Fruit fly (Drosophila melanogaster) whole organism, wandering third instar larva: ENCODE data around the gene CG42529.
"Not testable (repeated sequence)": the region's sequence is repeated elsewhere in the genome, so short reads cannot be mapped to it uniquely, and the experiment has no call there.

Source experiments
- CG32264 ChIP-seq: fragments of 200-800 bp; sonication (Bioruptor generic); optimal IDR thresholded peaks from 2 replicates; lab custom pipeline; 2016; ENCODE audit warnings: missing biosample characterization, missing genetic modification characterization
- CG9705 ChIP-seq: fragments of 200-800 bp; sonication (Bioruptor generic); optimal IDR thresholded peaks from 2 replicates; lab custom pipeline; 2018; ENCODE audit warnings: missing biosample characterization, mild to moderate bottlenecking, missing genetic modification characterization
- CrebA ChIP-seq: fragments of 200-800 bp; sonication (Bioruptor generic); optimal IDR thresholded peaks from 2 replicates; lab custom pipeline; 2016; ENCODE audit warnings: missing biosample characterization, mild to moderate bottlenecking, missing genetic modification characterization, borderline replicate concordance
- GATAd ChIP-seq: sonication (Bioruptor generic); optimal IDR thresholded peaks from 2 replicates; lab custom pipeline; 2016; ENCODE audit warnings: missing biosample characterization, missing genetic modification characterization
- Hnf4 ChIP-seq: fragments of 200-800 bp; sonication (Bioruptor generic); optimal IDR thresholded peaks from 2 replicates; lab custom pipeline; 2016; ENCODE audit warnings: missing biosample characterization, mild to moderate bottlenecking, missing genetic modification characterization
- Hr78 ChIP-seq: fragments of >200 bp; optimal IDR thresholded peaks from 2 replicates; lab custom pipeline; 2017; ENCODE audit warnings: missing biosample characterization, missing genetic modification characterization
- Jra ChIP-seq: sonication (Bioruptor generic); optimal IDR thresholded peaks from 2 replicates; lab custom pipeline; 2016; ENCODE audit warnings: missing biosample characterization, missing genetic modification characterization
- N ChIP-seq: fragments of >200 bp; optimal IDR thresholded peaks from 2 replicates; lab custom pipeline; 2018; ENCODE audit warnings: missing biosample characterization, missing external identifiers, missing genetic modification characterization
- OdsH ChIP-seq: fragments of 200-800 bp; sonication (Bioruptor generic); optimal IDR thresholded peaks from 2 replicates; lab custom pipeline; 2016; ENCODE audit warnings: missing biosample characterization, mild to moderate bottlenecking, missing genetic modification characterization
- Rel ChIP-seq, 2 experiments: fragments of 200-800 bp; sonication (Bioruptor generic) in 1 of 2; optimal IDR thresholded peaks; 2 replicates in 1 of 2; 3 replicates in 1 of 2; lab custom pipeline; 2016 to 2019; ENCODE audit warnings: mild to moderate bottlenecking in 2 of 2, missing biosample characterization in 2 of 2, missing genetic modification characterization in 2 of 2, moderate library complexity in 1 of 2
- Vsx2 ChIP-seq: fragments of 200-300, 225-300 bp; sonication (Bioruptor generic); optimal IDR thresholded peaks from 2 replicates; lab custom pipeline; 2018; ENCODE audit warnings: missing biosample characterization, missing genetic modification characterization; ENCODE audit not compliant: partially characterized antibody
- br ChIP-seq: fragments of 200-800 bp; sonication (Bioruptor generic); optimal IDR thresholded peaks from 2 replicates; lab custom pipeline; 2016; ENCODE audit warnings: missing biosample characterization, missing genetic modification characterization
- brk ChIP-seq: fragments of 200-800 bp; sonication (Bioruptor generic); optimal IDR thresholded peaks from 2 replicates; lab custom pipeline; 2016; ENCODE audit warnings: missing biosample characterization, mild to moderate bottlenecking, missing genetic modification characterization
- dl ChIP-seq, 2 experiments: fragments of 175-275, 200-275 bp in 1 of 2; fragments of 200-275 bp in 1 of 2; sonication (Bioruptor generic); optimal IDR thresholded peaks; lab custom pipeline; 2018; ENCODE audit warnings: mild to moderate bottlenecking in 2 of 2, missing biosample characterization in 2 of 2, missing genetic modification characterization in 2 of 2, moderate library complexity in 2 of 2; ENCODE audit not compliant: partially characterized antibody in 2 of 2, insufficient read depth in 1 of 2
- fru ChIP-seq: fragments of 200-800 bp; sonication (Bioruptor generic); optimal IDR thresholded peaks from 3 replicates; lab custom pipeline; 2016; ENCODE audit warnings: missing biosample characterization, mild to moderate bottlenecking, missing genetic modification characterization
- h ChIP-seq: fragments of 200-800 bp; sonication (Bioruptor generic); optimal IDR thresholded peaks from 3 replicates; lab custom pipeline; 2016; ENCODE audit warnings: missing biosample characterization, mild to moderate bottlenecking, missing genetic modification characterization
- jim ChIP-seq: fragments of 175-275, 200-325 bp; sonication (Bioruptor generic); optimal IDR thresholded peaks from 2 replicates; lab custom pipeline; 2016; ENCODE audit warnings: missing biosample characterization, mild to moderate bottlenecking, missing genetic modification characterization
- pan ChIP-seq: fragments of >200 bp; optimal IDR thresholded peaks from 2 replicates; lab custom pipeline; 2017
- psq ChIP-seq: fragments of 200-800 bp; sonication (Bioruptor generic); optimal IDR thresholded peaks from 3 replicates; lab custom pipeline; 2017; ENCODE audit warnings: missing biosample characterization, mild to moderate bottlenecking, missing genetic modification characterization, moderate library complexity
- rgr ChIP-seq: fragments of 200-800 bp; sonication (Bioruptor generic); optimal IDR thresholded peaks from 3 replicates; lab custom pipeline; 2016; ENCODE audit warnings: missing biosample characterization, mild to moderate bottlenecking, missing genetic modification characterization
- sage ChIP-seq: fragments of 200-800 bp; sonication (Bioruptor generic); optimal IDR thresholded peaks from 2 replicates; lab custom pipeline; 2016; ENCODE audit warnings: missing biosample characterization, mild to moderate bottlenecking, missing genetic modification characterization
- sv ChIP-seq: fragments of 200-800 bp; sonication (Bioruptor generic); optimal IDR thresholded peaks from 3 replicates; lab custom pipeline; 2016; ENCODE audit warnings: missing biosample characterization, missing genetic modification characterization
- tai ChIP-seq: sonication (Bioruptor generic); optimal IDR thresholded peaks from 2 replicates; lab custom pipeline; 2016; ENCODE audit warnings: missing biosample characterization, missing genetic modification characterization
- usp ChIP-seq: fragments of >200 bp; optimal IDR thresholded peaks from 2 replicates; lab custom pipeline; 2017; ENCODE audit warnings: missing biosample characterization, missing genetic modification characterization

Gene CG42529

DNA sequence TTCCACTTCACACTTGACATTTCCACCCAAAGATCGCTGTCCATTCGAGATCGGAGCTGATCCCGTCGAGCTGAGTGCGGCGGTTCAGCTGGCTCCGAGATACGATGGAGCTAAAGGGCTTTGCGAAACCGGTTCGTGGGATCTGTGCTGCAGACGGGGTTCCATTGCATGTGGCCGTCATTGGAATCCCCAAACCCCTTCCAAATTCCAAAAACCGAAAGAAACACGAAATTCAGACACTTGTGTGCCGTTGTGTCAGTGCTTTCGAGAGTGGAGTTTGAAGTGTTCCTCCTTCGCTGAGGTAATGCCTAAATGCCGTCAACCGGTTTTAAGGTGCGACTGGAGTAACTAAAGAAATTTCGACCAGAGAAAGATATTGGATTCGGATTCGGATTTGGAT, 23.9 kb upstream of the CG42529 start:
- TF ChIP-seq brk (GFP tag; lab: Kevin White, UChicago) = no peak
- TF ChIP-seq jim (GFP tag; lab: Kevin White, UChicago) = no peak
- no peak for TF ChIP-seq Rel (GFP tag; optimal IDR thresholded peaks at IDR 0.05; lab: Kevin White, UChicago)
- TF ChIP-seq Rel (tag; optimal IDR thresholded peaks at IDR 0.05; lab: Kevin White, UChicago) = peak; percentile 74
- no peak for TF ChIP-seq sv (GFP tag; lab: Kevin White, UChicago)
- no peak for TF ChIP-seq tai (GFP tag; lab: Kevin White, UChicago)
- no peak for TF ChIP-seq psq (GFP tag; lab: Kevin White, UChicago)

DNA sequence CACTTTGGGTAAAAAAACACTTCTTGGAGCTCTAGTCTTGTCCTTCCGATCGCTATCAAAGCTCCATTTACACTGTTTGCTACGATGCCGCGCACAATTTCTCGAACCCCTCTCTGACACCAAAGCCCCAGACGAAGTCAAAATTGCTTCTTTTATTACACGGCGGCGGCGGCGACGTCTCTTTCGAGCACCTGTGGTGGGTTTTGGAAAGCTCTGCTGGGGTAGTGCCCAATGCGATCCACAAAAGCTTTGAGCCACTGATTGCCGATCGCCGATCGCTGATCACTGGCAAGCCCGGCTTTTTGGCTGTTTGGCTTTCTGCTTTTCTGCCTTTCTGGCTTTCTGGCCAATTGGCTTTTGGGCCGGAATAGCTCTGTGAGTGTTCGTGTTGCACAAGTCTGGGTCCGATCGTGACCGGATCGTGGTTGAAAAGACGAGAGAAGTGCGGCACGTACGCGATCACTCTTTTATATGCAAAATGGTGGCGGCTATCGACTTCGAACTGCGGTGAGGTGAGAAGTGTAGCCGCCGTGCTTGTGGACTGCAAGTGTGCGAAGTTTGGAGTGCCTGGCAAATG, 21.1 kb upstream of the CG42529 start, which contains the start of gene serp:
serp (minus strand) TSS at position 446 of the 577 bp plus-strand sequence.
- TF ChIP-seq psq (GFP tag; lab: Kevin White, UChicago) = peak; percentile 18
- TF ChIP-seq usp (GFP tag; lab: Kevin White, UChicago) = no peak
- TF ChIP-seq, all 38 proteins: peak for 1

DNA sequence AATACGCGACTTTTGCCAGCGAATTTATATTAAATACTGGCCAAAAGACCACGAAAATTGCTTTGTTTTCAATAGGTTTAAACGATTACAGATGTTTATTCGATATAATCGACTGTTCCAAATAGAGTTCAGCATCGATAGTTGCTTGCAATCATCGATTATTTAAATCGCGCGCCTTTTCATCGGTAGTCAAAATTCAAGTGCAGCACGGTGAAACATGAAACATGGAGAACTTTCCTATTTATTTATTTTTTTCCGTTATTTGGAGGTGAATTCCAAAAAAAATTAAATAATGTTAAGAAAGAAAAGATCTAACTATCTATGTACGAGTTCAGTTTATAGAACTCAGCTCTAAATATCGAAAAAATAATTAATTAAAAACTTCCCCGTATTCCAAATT, 10.6 kb upstream of the CG42529 start, which contains the start of gene Trpml:
Trpml (minus strand) TSS at position 101 of the 400 bp plus-strand sequence.
- not testable (repeated sequence) for TF ChIP-seq Jra (GFP tag; lab: Kevin White, UChicago); GATAd; br (GFP tag; lab: Kevin White, UChicago)

DNA sequence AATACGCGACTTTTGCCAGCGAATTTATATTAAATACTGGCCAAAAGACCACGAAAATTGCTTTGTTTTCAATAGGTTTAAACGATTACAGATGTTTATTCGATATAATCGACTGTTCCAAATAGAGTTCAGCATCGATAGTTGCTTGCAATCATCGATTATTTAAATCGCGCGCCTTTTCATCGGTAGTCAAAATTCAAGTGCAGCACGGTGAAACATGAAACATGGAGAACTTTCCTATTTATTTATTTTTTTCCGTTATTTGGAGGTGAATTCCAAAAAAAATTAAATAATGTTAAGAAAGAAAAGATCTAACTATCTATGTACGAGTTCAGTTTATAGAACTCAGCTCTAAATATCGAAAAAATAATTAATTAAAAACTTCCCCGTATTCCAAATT, 20.9 kb downstream of the CG42529 start, which contains the start of gene CG42638:
CG42638 (minus strand) TSS at position 101 of the 400 bp plus-strand sequence.
- not testable (repeated sequence) for TF ChIP-seq psq, rgr, OdsH (GFP tag; lab: Kevin White, UChicago)

DNA sequence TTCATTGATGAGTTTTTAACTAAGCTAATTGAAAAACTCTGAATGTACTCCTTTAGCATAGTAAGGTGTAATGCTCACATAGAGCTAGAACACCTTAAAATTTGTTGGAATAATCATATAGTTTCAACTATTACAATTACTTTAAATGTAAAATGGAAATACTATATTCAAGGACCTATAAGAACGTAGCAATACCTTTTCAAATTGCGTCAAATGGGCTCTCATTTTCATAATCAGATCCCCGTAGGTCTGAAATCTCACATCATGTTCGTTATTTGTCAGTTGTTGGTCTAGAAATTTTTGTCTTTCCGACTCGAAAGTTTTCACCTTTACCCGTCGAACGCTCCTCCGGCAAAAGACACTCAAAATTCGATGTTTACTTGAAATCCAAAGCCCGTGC, 31.3 kb downstream of the CG42529 start, which contains the start of gene Vtld:
Vtld (plus strand) TSS at position 301 of the 400 bp plus-strand sequence.
- not testable (repeated sequence) for TF ChIP-seq OdsH (GFP tag; lab: Kevin White, UChicago); CG32264 (GFP tag; lab: Kevin White, UChicago); dl (GFP tag; optimal IDR thresholded peaks at IDR 0.05; lab: Kevin White, UChicago; ENCODE audit: insufficient read depth in 1 of 2, partially characterized antibody in 2 of 2)

DNA sequence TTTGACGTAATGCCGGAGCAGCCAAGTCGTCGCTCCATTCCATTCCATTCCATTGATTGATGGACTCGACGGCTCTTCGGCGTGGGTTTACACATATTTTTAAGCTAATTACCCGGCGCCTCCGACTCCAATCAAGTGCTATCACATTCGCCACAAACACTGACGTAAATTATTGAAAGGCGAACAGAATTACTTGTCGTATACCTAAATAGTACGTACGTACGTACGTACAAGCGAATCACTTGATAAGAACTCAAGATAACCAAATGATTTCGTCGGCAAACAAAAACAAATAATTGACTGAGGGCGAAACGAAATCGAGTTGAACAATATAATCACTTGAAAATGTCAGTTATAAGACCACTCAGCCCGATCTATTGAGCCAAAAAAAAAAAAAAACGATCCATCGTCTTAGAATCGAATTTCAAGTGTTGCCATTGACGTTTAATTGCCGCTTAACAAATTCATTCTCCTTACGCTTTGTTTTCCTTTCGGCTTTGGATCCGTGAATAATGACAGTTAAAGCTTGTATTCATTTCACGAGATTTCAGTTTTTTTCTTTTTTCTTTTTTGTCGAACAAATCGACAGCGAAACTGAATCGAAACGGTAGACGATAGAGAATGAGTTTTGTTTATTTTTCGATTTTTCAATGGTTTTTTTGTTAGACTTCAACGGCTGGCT, 48.6 kb downstream of the CG42529 start:
- TF ChIP-seq CrebA (GFP tag; lab: Kevin White, UChicago) (peak; percentile 36), Rel (GFP tag; optimal IDR thresholded peaks at IDR 0.05; lab: Kevin White, UChicago) (no peak), Rel (tag; optimal IDR thresholded peaks at IDR 0.05; lab: Kevin White, UChicago) (peak; percentile 24), rgr (GFP tag; lab: Kevin White, UChicago) (no peak), tai (GFP tag; lab: Kevin White, UChicago) (peak; percentile 34), jim (GFP tag; lab: Kevin White, UChicago) (no peak), h (GFP tag; lab: Kevin White, UChicago) (peak; percentile 11), brk (GFP tag; lab: Kevin White, UChicago) (peak; percentile 28), Vsx2 (GFP tag; lab: Kevin White, UChicago) (peak; percentile 66)

DNA sequence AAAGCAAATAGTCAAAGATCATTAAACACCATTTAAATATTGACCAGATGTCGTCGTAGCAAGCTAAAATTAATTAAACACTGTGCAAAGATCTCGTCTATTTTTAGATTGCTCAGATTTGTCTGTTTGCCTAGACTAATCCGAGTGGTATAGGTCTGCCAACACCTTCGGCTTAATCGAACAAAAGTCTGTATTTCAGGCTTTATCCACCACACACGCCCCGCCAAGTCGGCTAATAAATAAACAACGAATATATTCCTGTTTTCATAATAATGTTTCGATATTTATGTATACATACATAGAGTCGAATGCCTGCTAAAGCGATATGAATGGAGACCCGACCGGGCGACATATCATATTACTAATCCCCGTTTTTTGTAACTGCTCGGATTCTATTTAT, 49.7 kb downstream of the CG42529 start:
- TF ChIP-seq GATAd (no peak), Jra (GFP tag; lab: Kevin White, UChicago) (no peak), CG32264 (GFP tag; lab: Kevin White, UChicago) (no peak), usp (GFP tag; lab: Kevin White, UChicago) (no peak), Hnf4 (no peak), OdsH (GFP tag; lab: Kevin White, UChicago) (no peak), rgr (GFP tag; lab: Kevin White, UChicago) (no peak), jim (GFP tag; lab: Kevin White, UChicago) (no peak), CG9705 (GFP tag; lab: Kevin White, UChicago) (no peak), Hr78 (GFP tag; lab: Kevin White, UChicago) (no peak), fru (GFP tag; lab: Kevin White, UChicago) (no peak), pan (no peak), brk (GFP tag; lab: Kevin White, UChicago) (no peak), sage (GFP tag; lab: Kevin White, UChicago) (no peak), Rel (GFP tag; optimal IDR thresholded peaks at IDR 0.05; lab: Kevin White, UChicago) (no peak), Rel (tag; optimal IDR thresholded peaks at IDR 0.05; lab: Kevin White, UChicago) (no peak), tai (GFP tag; lab: Kevin White, UChicago) (no peak), sv (GFP tag; lab: Kevin White, UChicago) (no peak), N (GFP tag; lab: Kevin White, UChicago) (no peak)
